Worm (Caenorhabditis elegans): ENCODE measurements around the gene nspb-3.

DNA sequence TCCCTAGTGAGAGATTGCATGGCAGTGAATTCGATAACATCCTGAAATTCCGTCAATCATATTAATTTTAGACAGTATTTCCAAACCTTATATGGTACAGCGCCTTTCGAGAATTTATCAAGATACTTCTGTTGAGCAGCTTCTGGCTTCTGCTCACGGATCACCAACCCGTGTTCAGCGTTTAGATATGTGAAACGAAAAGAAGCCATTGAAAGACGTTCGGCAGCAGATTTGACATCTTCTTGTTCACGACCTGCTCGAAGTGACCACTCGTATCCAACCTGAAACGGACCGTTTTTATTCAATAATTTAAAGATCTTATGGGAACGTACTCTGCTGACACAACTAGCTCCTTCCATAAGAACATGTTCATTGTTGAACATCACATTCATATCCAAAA, 13.1 kb downstream of the nspb-3 start:
- no peak for TF ChIP-seq hmg-4 (GFP tag; optimal IDR thresholded peaks at IDR 0.05)
- TF ChIP-seq ceh-13 (GFP tag; optimal IDR thresholded peaks at IDR 0.05): no peak
- TF ChIP-seq pes-1 (GFP tag; IDR thresholded peaks at IDR 0.05): no peak
- no peak for TF ChIP-seq hmbx-1 (tag; optimal IDR thresholded peaks at IDR 0.05)
- TF ChIP-seq ama-1 (optimal IDR thresholded peaks at IDR 0.05): no peak
